Worm (Caenorhabditis elegans): ENCODE results near the gene M03B6.5.

The M03B6.5 gene

ce11 chrX:13843676-13844075 lies at the start of gene M03B6.5:
Gene M03B6.5, plus strand, starts transcription at chrX:13843976.
- no peak for TF ChIP-seq unc-62 (GFP tag; optimal IDR thresholded peaks at IDR 0.05)

ce11 chrX:13803246-13803645 lies 40.5 kb upstream of the M03B6.5 start:
- TF ChIP-seq unc-62 (GFP tag; optimal IDR thresholded peaks at IDR 0.05): no peak

ce11 chrX:13809773-13810172 lies 34.0 kb upstream of the M03B6.5 start, which contains the start of gene obr-3:
Gene obr-3, minus strand, starts transcription at chrX:13809873.
- no peak for TF ChIP-seq unc-62 (GFP tag; optimal IDR thresholded peaks at IDR 0.05)

- TF ChIP-seq unc-62 (GFP tag; optimal IDR thresholded peaks at IDR 0.05): no peak
Observed at ce11 chrX:13811156-13811555, 32.6 kb upstream of the M03B6.5 start.

DNA sequence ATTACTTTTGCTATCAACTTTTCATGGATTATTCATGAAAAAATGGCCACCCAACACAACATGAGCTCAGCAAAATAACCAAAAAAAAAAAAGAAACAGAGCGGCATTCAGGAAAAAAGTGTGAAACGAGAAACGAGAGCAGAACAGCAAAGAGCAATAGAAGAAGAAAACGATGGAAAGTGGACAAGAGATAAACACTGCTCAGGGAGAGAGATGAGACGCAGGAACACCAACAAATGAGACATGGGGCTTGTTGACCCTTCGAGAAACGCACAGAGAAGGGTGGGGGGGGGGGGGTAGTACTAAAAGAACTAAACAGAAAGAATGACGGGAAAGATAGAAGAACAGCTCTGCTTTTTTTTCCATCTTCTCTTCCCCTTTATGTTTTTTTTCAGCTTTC lies 31.8 kb upstream of the M03B6.5 start:
- no peak for TF ChIP-seq unc-62 (GFP tag; optimal IDR thresholded peaks at IDR 0.05)

DNA sequence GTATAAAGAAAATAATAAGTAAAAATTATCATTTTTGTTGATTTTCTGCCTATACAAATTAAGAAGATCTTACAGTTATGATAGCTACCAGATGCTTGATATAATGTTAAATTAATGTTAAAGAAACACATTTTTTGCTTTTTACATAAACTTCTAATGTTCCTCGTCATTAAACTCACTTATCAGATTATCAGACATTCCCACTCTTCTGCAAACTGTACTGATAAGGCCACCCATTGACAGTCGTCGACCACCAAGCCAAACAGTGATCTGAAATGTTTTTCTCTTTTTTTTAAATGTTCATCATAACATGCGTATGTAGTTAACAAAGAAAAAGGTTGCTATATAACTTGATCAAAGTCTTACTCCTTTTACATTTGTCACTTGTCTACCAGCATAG lies 25.0 kb upstream of the M03B6.5 start:
- TF ChIP-seq unc-62 (GFP tag; optimal IDR thresholded peaks at IDR 0.05): no peak

- TF ChIP-seq unc-62 (GFP tag; optimal IDR thresholded peaks at IDR 0.05): no peak
Observed at ce11 chrX:13823482-13823881, 20.3 kb upstream of the M03B6.5 start, which contains the start of gene twk-23. Gene twk-23, minus strand, starts transcription at chrX:13823582.

DNA sequence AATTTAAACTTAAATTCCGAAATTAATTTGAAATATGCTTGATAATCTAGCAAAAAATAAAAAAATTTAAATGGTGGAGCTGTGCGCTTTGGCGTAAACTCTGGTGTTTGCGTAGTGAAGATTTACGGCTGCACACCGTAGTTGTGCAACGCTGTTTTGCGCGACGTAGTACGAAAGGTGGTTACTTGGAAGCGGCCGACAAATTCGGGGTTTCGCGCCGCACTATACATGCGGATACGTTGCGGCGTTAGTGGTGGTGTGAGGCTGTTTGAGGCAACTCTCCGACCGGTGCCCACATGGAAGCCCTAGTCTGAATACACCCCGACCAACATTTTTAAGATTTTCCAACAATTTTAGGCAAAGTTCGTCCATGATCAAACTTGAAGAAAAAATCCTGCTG lies 10.3 kb upstream of the M03B6.5 start:
- no peak for TF ChIP-seq unc-62 (GFP tag; optimal IDR thresholded peaks at IDR 0.05)

- no peak for TF ChIP-seq unc-62 (GFP tag; optimal IDR thresholded peaks at IDR 0.05)
Observed at ce11 chrX:13834127-13834526, 9.6 kb upstream of the M03B6.5 start, which contains the start of gene F19D8.2. Gene F19D8.2, plus strand, starts transcription at chrX:13834427.

ce11 chrX:13838019-13838418 lies 5.8 kb upstream of the M03B6.5 start:
- no peak for TF ChIP-seq unc-62 (GFP tag; optimal IDR thresholded peaks at IDR 0.05)

- TF ChIP-seq unc-62 (GFP tag; optimal IDR thresholded peaks at IDR 0.05): no peak
Observed at ce11 chrX:13840336-13840735, 3.4 kb upstream of the M03B6.5 start.

DNA sequence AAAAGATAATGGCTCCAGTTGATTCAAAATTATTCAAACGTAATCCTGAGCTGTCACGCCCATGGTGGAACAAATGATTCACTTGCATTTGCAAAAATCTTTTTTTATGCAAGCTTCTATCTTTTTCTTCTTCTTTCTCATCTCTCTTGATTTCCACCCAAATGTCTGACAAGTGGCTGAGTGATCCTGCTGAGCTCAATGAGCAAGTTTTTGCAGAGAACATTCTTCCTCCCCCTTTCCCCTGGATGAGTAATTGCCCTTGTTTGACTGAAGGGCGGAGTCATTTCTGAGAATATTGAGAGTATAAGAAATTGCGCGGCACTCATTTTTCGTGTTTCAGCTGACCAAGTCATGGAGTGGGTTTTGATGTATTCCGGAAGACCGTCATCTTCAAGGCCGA lies 2.5 kb upstream of the M03B6.5 start, which contains the start of gene M03B6.1:
Gene M03B6.1 (plus strand): TSS at position 334 of the 400 bp plus-strand sequence.
- no peak for TF ChIP-seq unc-62 (GFP tag; optimal IDR thresholded peaks at IDR 0.05)

DNA sequence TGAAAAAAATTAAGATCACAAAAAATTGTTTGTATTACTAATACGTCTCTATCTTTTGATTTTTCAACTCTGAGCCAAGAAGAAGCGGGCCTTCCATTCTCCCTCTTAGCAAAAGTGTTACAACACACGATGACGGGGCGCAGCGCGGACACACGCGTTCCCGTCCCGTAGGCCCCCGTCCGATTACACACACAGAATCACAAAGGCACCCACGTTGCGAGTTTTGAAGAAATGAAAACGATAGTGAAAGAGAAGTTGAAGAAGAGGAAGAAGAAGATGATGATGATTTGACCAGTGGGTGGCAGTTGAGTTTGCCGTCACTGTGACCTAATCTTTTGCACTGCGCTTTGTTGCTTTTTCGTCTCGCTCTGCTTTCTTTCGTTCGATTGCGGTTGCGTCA lies 2.2 kb downstream of the M03B6.5 start:
- TF ChIP-seq unc-62 (GFP tag; optimal IDR thresholded peaks at IDR 0.05): no peak

- no peak for TF ChIP-seq unc-62 (GFP tag; optimal IDR thresholded peaks at IDR 0.05)
Observed at ce11 chrX:13850359-13850758, 6.6 kb downstream of the M03B6.5 start.

ce11 chrX:13851590-13851989 lies 7.8 kb downstream of the M03B6.5 start:
- no peak for TF ChIP-seq unc-62 (GFP tag; optimal IDR thresholded peaks at IDR 0.05)

DNA sequence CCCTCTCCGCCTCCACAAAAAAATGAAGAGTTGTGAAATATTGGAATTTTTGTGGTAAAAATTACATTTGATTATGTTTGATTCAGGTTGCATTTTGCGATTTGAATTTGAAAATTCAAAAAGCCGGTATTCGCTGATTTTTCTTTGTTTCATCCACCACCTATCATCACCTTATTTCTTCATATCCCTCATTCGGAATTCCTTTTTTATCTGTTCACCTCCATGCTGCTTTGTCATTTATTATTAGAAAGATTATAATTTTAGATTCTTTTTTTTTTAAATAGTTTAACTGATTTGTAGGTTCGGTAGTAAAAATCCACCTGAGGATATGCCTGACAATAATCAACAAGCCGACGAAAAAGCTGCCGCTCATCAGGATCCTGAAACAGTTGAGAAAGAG lies 8.8 kb downstream of the M03B6.5 start, which contains the start of gene mct-3:
Gene mct-3 (plus strand): TSS at position 301 of the 400 bp plus-strand sequence.
- no peak for TF ChIP-seq unc-62 (GFP tag; optimal IDR thresholded peaks at IDR 0.05)

- TF ChIP-seq unc-62 (GFP tag; optimal IDR thresholded peaks at IDR 0.05): no peak
Observed at ce11 chrX:13855928-13856327, 12.2 kb downstream of the M03B6.5 start.

ce11 chrX:13858693-13859092 lies 14.9 kb downstream of the M03B6.5 start, which contains the start of gene M03B6.4:
Gene M03B6.4, plus strand, starts transcription at chrX:13858841.
- no peak for TF ChIP-seq unc-62 (GFP tag; optimal IDR thresholded peaks at IDR 0.05)

Data from whole organism, dauer.